Fruit fly (Drosophila melanogaster) Kc167 (cell line): ENCODE measurements around the gene Dlg5.

Source experiments
- Myc ChIP-seq: fragments of >200 bp; optimal IDR thresholded peaks from 2 replicates; lab custom pipeline; 2017; ENCODE audit warnings: missing external identifiers
- Sin3A ChIP-seq: fragments of >200 bp; optimal IDR thresholded peaks from 2 replicates; lab custom pipeline; 2018; ENCODE audit warnings: missing external identifiers
- h ChIP-seq: fragments of >200 bp; optimal IDR thresholded peaks from 3 replicates; lab custom pipeline; 2018; ENCODE audit warnings: missing external identifiers
- insv ChIP-seq: fragments of >200 bp; optimal IDR thresholded peaks from 3 replicates; lab custom pipeline; 2018; ENCODE audit warnings: missing external identifiers
- psq ChIP-seq: fragments of >200 bp; optimal IDR thresholded peaks from 2 replicates; lab custom pipeline; 2017; ENCODE audit warnings: missing external identifiers
- ttk ChIP-seq: sonication (Bioruptor generic); optimal IDR thresholded peaks from 2 replicates; lab custom pipeline; 2017; ENCODE audit warnings: missing external identifiers

- TF ChIP-seq ttk (lab: Kevin White, UChicago): no peak
- no peak for TF ChIP-seq Sin3A (lab: Kevin White, UChicago)
- no peak for TF ChIP-seq Myc (lab: Kevin White, UChicago)
- TF ChIP-seq insv: no peak
- TF ChIP-seq psq (lab: Kevin White, UChicago): no peak
- no peak for TF ChIP-seq h
These were observed 14.2 kb downstream of the Dlg5 start for dm6 chr2L:11502698-11503097.
